Worm (Caenorhabditis elegans) whole organism, young adult: Measurements from ENCODE around the gene fbxc-43.

Source experiments
- B0336.3 ChIP-seq: fragments of 200-800 bp; sonication (Bioruptor generic); IDR thresholded peaks from 2 replicates; pipeline ENCODE4 v1.3.6; 2022; ENCODE audit warnings: missing genetic modification characterization, missing compliant biosample characterization
- F10E7.11 ChIP-seq: sonication (generic microtip); optimal IDR thresholded peaks from 2 replicates; lab custom pipeline; 2017; ENCODE audit warnings: mild to moderate bottlenecking, missing genetic modification characterization, moderate library complexity, missing compliant biosample characterization
- F22D6.2 ChIP-seq: sonication (generic microtip); optimal IDR thresholded peaks from 2 replicates; lab custom pipeline; 2016; ENCODE audit warnings: mild to moderate bottlenecking, missing genetic modification characterization, missing compliant biosample characterization
- F57C9.4 ChIP-seq: sonication (generic microtip); optimal IDR thresholded peaks from 2 replicates; lab custom pipeline; 2017; ENCODE audit warnings: mild to moderate bottlenecking, missing genetic modification characterization, missing compliant biosample characterization
- K12H6.12 ChIP-seq: fragments of 200-800 bp; sonication (Bioruptor generic); optimal IDR thresholded peaks from 2 replicates; lab custom pipeline; 2018; ENCODE audit warnings: mild to moderate bottlenecking, missing genetic modification characterization, missing compliant biosample characterization
- T26A5.8 ChIP-seq: sonication (generic microtip); optimal IDR thresholded peaks from 2 replicates; lab custom pipeline; 2016; ENCODE audit warnings: missing genetic modification characterization, missing compliant biosample characterization
- Y95B8A.8 ChIP-seq: fragments of 200-800 bp; sonication (Bioruptor generic); IDR thresholded peaks from 2 replicates; pipeline ENCODE4 v1.3.6; 2022; ENCODE audit warnings: missing genetic modification reagents, missing genetic modification characterization, missing compliant biosample characterization
- attf-5 ChIP-seq: fragments of 200-800 bp; sonication (Bioruptor generic); optimal IDR thresholded peaks from 2 replicates; lab custom pipeline; 2018; ENCODE audit warnings: mild to moderate bottlenecking, missing genetic modification characterization, missing compliant biosample characterization
- ceh-58 ChIP-seq: fragments of 200-800 bp; sonication (Bioruptor generic); IDR thresholded peaks from 2 replicates; pipeline ENCODE4 v1.3.6; 2022; ENCODE audit warnings: missing genetic modification characterization, missing compliant biosample characterization
- dox-1 ChIP-seq: fragments of 200-800 bp; sonication (Bioruptor generic); IDR thresholded peaks from 2 replicates; pipeline ENCODE4 v1.3.6; 2022; ENCODE audit warnings: missing genetic modification reagents, missing genetic modification characterization, missing compliant biosample characterization
- hlh-12 ChIP-seq: sonication (generic microtip); optimal IDR thresholded peaks from 2 replicates; lab custom pipeline; 2016; ENCODE audit warnings: missing genetic modification characterization, missing compliant biosample characterization
- hmg-20 ChIP-seq: fragments of 200-800 bp; sonication (Bioruptor generic); IDR thresholded peaks from 2 replicates; pipeline ENCODE4 v1.3.6; 2022; ENCODE audit warnings: missing genetic modification reagents, missing genetic modification characterization, missing compliant biosample characterization
- let-607 ChIP-seq, 2 experiments: fragments of 200-800 bp in 1 of 2; sonication (Bioruptor generic) in 1 of 2; sonication (generic microtip) in 1 of 2; optimal IDR thresholded peaks; 2 replicates each; lab custom pipeline; 2016 to 2018; ENCODE audit warnings: mild to moderate bottlenecking in 2 of 2, missing compliant biosample characterization in 2 of 2, missing genetic modification characterization in 2 of 2, moderate library complexity in 2 of 2, missing genotype in 1 of 2
- lsl-1 ChIP-seq: fragments of 200-800 bp; sonication (Bioruptor generic); optimal IDR thresholded peaks from 2 replicates; lab custom pipeline; 2018; ENCODE audit warnings: mild to moderate bottlenecking, missing genetic modification characterization, moderate library complexity, missing compliant biosample characterization
- madf-10 ChIP-seq: sonication (generic microtip); optimal IDR thresholded peaks from 2 replicates; lab custom pipeline; 2016; ENCODE audit warnings: mild to moderate bottlenecking, missing genetic modification characterization, missing compliant biosample characterization
- nfya-2 ChIP-seq: fragments of 200-800 bp; sonication (Bioruptor generic); IDR thresholded peaks from 2 replicates; pipeline ENCODE4 v1.3.6; 2022; ENCODE audit warnings: missing genetic modification reagents, missing genetic modification characterization, missing compliant biosample characterization
- nfyb-1 ChIP-seq: fragments of 200-800 bp; sonication (Bioruptor generic); IDR thresholded peaks from 2 replicates; pipeline ENCODE4 v1.3.6; 2022; ENCODE audit warnings: missing genetic modification reagents, missing genetic modification characterization, missing compliant biosample characterization
- nhr-27 ChIP-seq: fragments of 200-800 bp; sonication (Bioruptor generic); optimal IDR thresholded peaks from 2 replicates; lab custom pipeline; 2018; ENCODE audit warnings: mild to moderate bottlenecking, missing genetic modification characterization, moderate library complexity, missing compliant biosample characterization
- nhr-80 ChIP-seq: sonication (generic microtip); optimal IDR thresholded peaks from 2 replicates; lab custom pipeline; 2016; ENCODE audit warnings: missing genetic modification characterization, missing compliant biosample characterization
- repo-1 ChIP-seq: sonication (generic microtip); optimal IDR thresholded peaks from 2 replicates; lab custom pipeline; 2017; ENCODE audit warnings: mild to moderate bottlenecking, missing genetic modification characterization, missing compliant biosample characterization
- sea-2 ChIP-seq: fragments of 200-800 bp; sonication (Bioruptor generic); IDR thresholded peaks from 2 replicates; pipeline ENCODE4 v1.3.6; 2022; ENCODE audit warnings: missing genetic modification characterization, missing compliant biosample characterization
- snpc-4 ChIP-seq, 5 experiments: fragments of 150-350 bp in 1 of 5; sonication (generic microtip) in 4 of 5; optimal IDR thresholded peaks; 2 replicates each; lab custom pipeline; 2014 to 2018; ENCODE audit warnings: missing genetic modification characterization in 5 of 5, missing biosample characterization in 3 of 5, antibody characterized with exemption in 2 of 5, mild to moderate bottlenecking in 2 of 5, missing compliant biosample characterization in 2 of 5, missing genotype in 2 of 5, moderate library complexity in 2 of 5, missing genetic modification reagents in 1 of 5

fbxc-43 gene

ce11 chrII:4194127-4194526, 41.7 kb downstream of the fbxc-43 start, which contains the start of gene mth-2:
TSS of gene mth-2 (minus strand) at chrII:4194314.
- TF ChIP-seq madf-10 (tag; lab: Kevin White, UChicago) (no peak), K12H6.12 (tag; lab: Kevin White, UChicago) (no peak), sea-2 (no peak), lsl-1 (GFP tag; lab: Kevin White, UChicago) (no peak), B0336.3 (0 out of 2 replicates have a peak, but pooled peaks have one; percentile 34), dox-1 (peak; percentile 63), attf-5 (GFP tag; lab: Kevin White, UChicago) (no peak), Y95B8A.8 (no peak), F22D6.2 (tag; lab: Kevin White, UChicago) (no peak), snpc-4 (GFP tag; optimal IDR thresholded peaks at IDR 0.05; lab: Kevin White, UChicago) (no peak), snpc-4 (tag; optimal IDR thresholded peaks at IDR 0.05; lab: Kevin White, UChicago) (no peak), nfya-2 (no peak), hmg-20 (GFP tag; lab: Robert Waterston, UW) (no peak), F10E7.11 (no peak), ceh-58 (no peak), nfyb-1 (GFP tag; lab: Robert Waterston, UW) (peak; percentile 34; the same call in 1 of the 2 replicates), let-607 (tag; optimal IDR thresholded peaks at IDR 0.05; lab: Kevin White, UChicago) (no peak), nhr-80 (tag; lab: Kevin White, UChicago) (peak; percentile 94)

- no peak for TF ChIP-seq hlh-12 (tag; lab: Kevin White, UChicago)
- TF ChIP-seq snpc-4 (GFP tag; optimal IDR thresholded peaks at IDR 0.05; lab: Kevin White, UChicago) = no peak
- TF ChIP-seq snpc-4 (tag; optimal IDR thresholded peaks at IDR 0.05; lab: Kevin White, UChicago) = no peak
- no peak for TF ChIP-seq repo-1 (tag; lab: Kevin White, UChicago)
- no peak for TF ChIP-seq T26A5.8
- TF ChIP-seq nhr-27 = no peak
- TF ChIP-seq F57C9.4 (tag; lab: Kevin White, UChicago) = no peak
Measured at ce11 chrII:4186364-4186763, 49.4 kb downstream of the fbxc-43 start, which contains the start of gene cpna-1. TSS of gene cpna-1 (plus strand) at chrII:4186664.
